Fruit fly (Drosophila melanogaster) whole organism, embryonic: ENCODE measurements around the gene faf.
A peak's percentile ranks its signal among the peaks of the same experiment; 100 is the strongest.

ENCODE experiments used
- Antp ChIP-seq: fragments of 200-800 bp; sonication (Bioruptor generic); optimal IDR thresholded peaks from 3 replicates; lab custom pipeline; 2016; ENCODE audit warnings: missing biosample characterization, missing genetic modification characterization
- CG13775 ChIP-seq: fragments of 200-800 bp; sonication (Bioruptor generic); optimal IDR thresholded peaks from 3 replicates; lab custom pipeline; 2017; ENCODE audit warnings: missing biosample characterization, mild to moderate bottlenecking, missing genetic modification characterization
- CG14710 ChIP-seq: fragments of 200-800 bp; sonication (Bioruptor generic); optimal IDR thresholded peaks from 3 replicates; lab custom pipeline; 2019; ENCODE audit warnings: missing biosample characterization, mild to moderate bottlenecking, missing genetic modification characterization, moderate library complexity
- CG15514 ChIP-seq: fragments of 200-800 bp; sonication (Bioruptor generic); optimal IDR thresholded peaks from 3 replicates; lab custom pipeline; 2017; ENCODE audit warnings: missing biosample characterization, missing genetic modification characterization, mild to moderate bottlenecking, moderate library complexity, missing genetic modification reagents
- CG1647 ChIP-seq: fragments of 200-800 bp; sonication (Bioruptor generic); optimal IDR thresholded peaks from 3 replicates; lab custom pipeline; 2016; ENCODE audit warnings: missing biosample characterization, missing genetic modification characterization
- CG32532 ChIP-seq: fragments of 200-800 bp; sonication (Bioruptor generic); IDR thresholded peaks from 2 replicates; pipeline ENCODE4 v1.3.6; 2022; ENCODE audit warnings: missing biosample characterization, missing genetic modification characterization
- CG32767 ChIP-seq: fragments of 200-800 bp; sonication (Bioruptor generic); IDR thresholded peaks from 2 replicates; pipeline ENCODE4 v1.3.6; 2022; ENCODE audit warnings: missing biosample characterization, missing genetic modification characterization
- CG33557 ChIP-seq: fragments of 200-800 bp; sonication (Bioruptor generic); optimal IDR thresholded peaks from 2 replicates; lab custom pipeline; 2019; ENCODE audit warnings: missing biosample characterization, mild to moderate bottlenecking, missing genetic modification characterization, moderate library complexity
- CG3726 ChIP-seq: fragments of 200-800 bp; sonication (Bioruptor generic); IDR thresholded peaks from 3 replicates; pipeline ENCODE4, ENCODE4 v1.3.6; 2022; ENCODE audit warnings: missing biosample characterization, missing genetic modification characterization
- CG3995 ChIP-seq: fragments of 200-800 bp; sonication (Bioruptor generic); optimal IDR thresholded peaks from 3 replicates; lab custom pipeline; 2016; ENCODE audit warnings: missing biosample characterization, missing genetic modification characterization
- CG6272 ChIP-seq: fragments of 200-800 bp; sonication (Bioruptor generic); IDR thresholded peaks from 2 replicates; pipeline ENCODE4 v1.3.6; 2022; ENCODE audit warnings: missing biosample characterization, missing genetic modification characterization
- CG7987 ChIP-seq: fragments of 200-800 bp; sonication (Bioruptor generic); optimal IDR thresholded peaks from 2 replicates; lab custom pipeline; 2018; ENCODE audit warnings: missing biosample characterization, mild to moderate bottlenecking, missing genetic modification characterization, moderate library complexity
- CG8388 ChIP-seq: fragments of 200-800 bp; sonication (Bioruptor generic); optimal IDR thresholded peaks from 2 replicates; lab custom pipeline; 2019; ENCODE audit warnings: missing biosample characterization, mild to moderate bottlenecking, missing genetic modification characterization, moderate library complexity
- CG9609 ChIP-seq: fragments of 200-800 bp; sonication (Bioruptor generic); optimal IDR thresholded peaks from 3 replicates; lab custom pipeline; 2016; ENCODE audit warnings: missing biosample characterization, missing genetic modification characterization
- Dll ChIP-seq: fragments of 200-800 bp; sonication (Bioruptor generic); IDR thresholded peaks from 4 replicates; pipeline ENCODE4 v1.3.6; 2022; ENCODE audit warnings: missing biosample characterization, missing genetic modification characterization; ENCODE audit not compliant: partially characterized antibody
- Doc3 ChIP-seq: fragments of 200-800 bp; sonication (Bioruptor generic); IDR thresholded peaks from 3 replicates; pipeline ENCODE4 v1.3.6; 2022; ENCODE audit warnings: missing biosample characterization, missing genetic modification characterization; ENCODE audit not compliant: partially characterized antibody
- Gug ChIP-seq: fragments of 200-800 bp; sonication (Bioruptor generic); IDR thresholded peaks from 4 replicates; pipeline ENCODE4 v1.3.6; 2022; ENCODE audit warnings: missing biosample characterization, missing genetic modification characterization
- H15 ChIP-seq: fragments of 200-800 bp; sonication (Bioruptor generic); IDR thresholded peaks from 3 replicates; pipeline ENCODE4 v1.3.6; 2022; ENCODE audit warnings: missing biosample characterization, missing genetic modification characterization
- HLH3B ChIP-seq: fragments of 200-800 bp; sonication (Bioruptor generic); IDR thresholded peaks from 2 replicates; pipeline ENCODE4 v1.3.6; 2022; ENCODE audit warnings: missing biosample characterization, missing genetic modification characterization
- HmgZ ChIP-seq: fragments of 200-800 bp; sonication (Bioruptor generic); optimal IDR thresholded peaks from 2 replicates; lab custom pipeline; 2018; ENCODE audit warnings: missing biosample characterization, mild to moderate bottlenecking, missing genetic modification characterization
- Hsf ChIP-seq: fragments of 200-800 bp; sonication (Bioruptor generic); optimal IDR thresholded peaks from 3 replicates; lab custom pipeline; 2016; ENCODE audit warnings: missing biosample characterization, missing genetic modification characterization
- MBD-R2 ChIP-seq: fragments of 200-800 bp; sonication (Bioruptor generic); IDR thresholded peaks from 2 replicates; pipeline ENCODE4 v1.3.6; 2022; ENCODE audit warnings: missing biosample characterization, missing genetic modification characterization
- MESR4 ChIP-seq: fragments of 200-800 bp; sonication (Bioruptor generic); optimal IDR thresholded peaks from 2 replicates; lab custom pipeline; 2018; ENCODE audit warnings: missing biosample characterization, mild to moderate bottlenecking, missing genetic modification characterization, moderate library complexity
- Mad ChIP-seq: fragments of 200-800 bp; sonication (Bioruptor generic); optimal IDR thresholded peaks from 2 replicates; lab custom pipeline; 2016; ENCODE audit warnings: missing biosample characterization, missing genetic modification characterization
- Ptx1 ChIP-seq: fragments of 200-800 bp; sonication (Bioruptor generic); IDR thresholded peaks from 2 replicates; pipeline ENCODE4 v1.3.6; 2022; ENCODE audit warnings: missing biosample characterization, missing genetic modification characterization
- Sry-δ ChIP-seq: fragments of 200-800 bp; sonication (Bioruptor generic); optimal IDR thresholded peaks from 2 replicates; lab custom pipeline; 2016; ENCODE audit warnings: missing biosample characterization, missing genetic modification characterization
- Tbp ChIP-seq: fragments of >200 bp; optimal IDR thresholded peaks from 2 replicates; lab custom pipeline; 2018; ENCODE audit warnings: missing biosample characterization, missing genetic modification characterization
- Xrp1 ChIP-seq: fragments of 200-800 bp; sonication (Bioruptor generic); IDR thresholded peaks from 2 replicates; pipeline ENCODE4 v1.3.6; 2022; ENCODE audit warnings: missing biosample characterization, missing genetic modification characterization
- ash1 ChIP-seq: fragments of 200-800 bp; sonication (Bioruptor generic); optimal IDR thresholded peaks from 2 replicates; lab custom pipeline; 2018; ENCODE audit warnings: missing biosample characterization, mild to moderate bottlenecking, missing genetic modification characterization
- bab2 ChIP-seq: fragments of 200-800 bp; sonication (Bioruptor generic); optimal IDR thresholded peaks from 2 replicates; lab custom pipeline; 2016; ENCODE audit warnings: missing biosample characterization, missing genetic modification characterization
- bsh ChIP-seq, 2 experiments: fragments of 200-800 bp; sonication (Bioruptor generic); optimal IDR thresholded peaks; 2 replicates each; lab custom pipeline; 2017 to 2018; ENCODE audit warnings: mild to moderate bottlenecking in 2 of 2, missing biosample characterization in 2 of 2, missing genetic modification characterization in 2 of 2, moderate library complexity in 1 of 2
- ci ChIP-seq: fragments of 200-800 bp; sonication (Bioruptor generic); IDR thresholded peaks from 3 replicates; pipeline ENCODE4 v1.3.6; 2022; ENCODE audit warnings: missing biosample characterization, missing genetic modification characterization
- fd102C ChIP-seq: fragments of 200-800 bp; sonication (Bioruptor generic); optimal IDR thresholded peaks from 2 replicates; lab custom pipeline; 2018; ENCODE audit warnings: missing biosample characterization, mild to moderate bottlenecking, missing genetic modification characterization, moderate library complexity
- gfzf ChIP-seq: fragments of 200-800 bp; sonication (Bioruptor generic); optimal IDR thresholded peaks from 2 replicates; lab custom pipeline; 2016; ENCODE audit warnings: missing biosample characterization, mild to moderate bottlenecking, missing genetic modification characterization, moderate library complexity
- grn ChIP-seq: fragments of 200-800 bp; sonication (Bioruptor generic); optimal IDR thresholded peaks from 3 replicates; lab custom pipeline; 2017; ENCODE audit warnings: missing biosample characterization, missing genetic modification characterization
- her ChIP-seq: fragments of 200-800 bp; sonication (Bioruptor generic); optimal IDR thresholded peaks from 2 replicates; lab custom pipeline; 2016; ENCODE audit warnings: missing biosample characterization, missing genetic modification characterization
- ind ChIP-seq: fragments of 200-800 bp; sonication (Bioruptor generic); optimal IDR thresholded peaks from 3 replicates; lab custom pipeline; 2016; ENCODE audit warnings: missing biosample characterization, missing genetic modification characterization
- nmo ChIP-seq: fragments of 200-800 bp; sonication (Bioruptor generic); optimal IDR thresholded peaks from 2 replicates; lab custom pipeline; 2018; ENCODE audit warnings: missing biosample characterization, mild to moderate bottlenecking, missing genetic modification characterization, moderate library complexity
- pan ChIP-seq, 4 experiments: fragments of >200 bp in 3 of 4; fragments of 200-800 bp in 1 of 4; sonication (Bioruptor generic) in 1 of 4; optimal IDR thresholded peaks in 3 of 4; IDR thresholded peaks in 1 of 4; 2 replicates each; pipeline versions ENCODE4 v1.3.6 to Lab custom; 2017 to 2022; ENCODE audit warnings: missing biosample characterization in 2 of 4, missing genetic modification characterization in 2 of 4, mixed read lengths in 1 of 4
- pb ChIP-seq: fragments of 200-800 bp; sonication (Bioruptor generic); optimal IDR thresholded peaks from 3 replicates; lab custom pipeline; 2016; ENCODE audit warnings: missing biosample characterization, missing genetic modification characterization
- ranshi ChIP-seq: fragments of 200-800 bp; sonication (Bioruptor generic); IDR thresholded peaks from 2 replicates; pipeline ENCODE4 v1.3.6; 2022; ENCODE audit warnings: missing biosample characterization, missing genetic modification characterization
- schlank ChIP-seq: fragments of 200-800 bp; sonication (Bioruptor generic); optimal IDR thresholded peaks from 2 replicates; lab custom pipeline; 2018; ENCODE audit warnings: missing biosample characterization, mild to moderate bottlenecking, missing genetic modification characterization
- sens ChIP-seq: fragments of 200-800 bp; sonication (Bioruptor generic); peaks from one replicate; lab custom pipeline; 2016; ENCODE audit warnings: missing biosample characterization, missing genetic modification characterization
- shn ChIP-seq: fragments of 200-800 bp; sonication (Bioruptor generic); optimal IDR thresholded peaks from 3 replicates; lab custom pipeline; 2016; ENCODE audit warnings: missing biosample characterization, missing genetic modification characterization
- so ChIP-seq: fragments of 200-800 bp; sonication (Bioruptor generic); IDR thresholded peaks from 3 replicates; pipeline ENCODE4 v1.3.6; 2022; ENCODE audit warnings: missing biosample characterization, missing genetic modification characterization
- vnd ChIP-seq: fragments of 200-800 bp; sonication (Bioruptor generic); IDR thresholded peaks from 3 replicates; pipeline ENCODE4 v1.3.6; 2022; ENCODE audit warnings: missing biosample characterization, missing genetic modification characterization; ENCODE audit not compliant: partially characterized antibody
- wdn ChIP-seq: fragments of 200-800 bp; sonication (Bioruptor generic); IDR thresholded peaks from 2 replicates; pipeline ENCODE4 v1.3.6; 2022; ENCODE audit warnings: missing biosample characterization, missing genetic modification characterization
- zfh1 ChIP-seq: fragments of 200-800 bp; sonication (Bioruptor generic); IDR thresholded peaks from 3 replicates; pipeline ENCODE4 v1.3.6; 2022; ENCODE audit warnings: missing biosample characterization, missing genetic modification characterization

faf gene

DNA sequence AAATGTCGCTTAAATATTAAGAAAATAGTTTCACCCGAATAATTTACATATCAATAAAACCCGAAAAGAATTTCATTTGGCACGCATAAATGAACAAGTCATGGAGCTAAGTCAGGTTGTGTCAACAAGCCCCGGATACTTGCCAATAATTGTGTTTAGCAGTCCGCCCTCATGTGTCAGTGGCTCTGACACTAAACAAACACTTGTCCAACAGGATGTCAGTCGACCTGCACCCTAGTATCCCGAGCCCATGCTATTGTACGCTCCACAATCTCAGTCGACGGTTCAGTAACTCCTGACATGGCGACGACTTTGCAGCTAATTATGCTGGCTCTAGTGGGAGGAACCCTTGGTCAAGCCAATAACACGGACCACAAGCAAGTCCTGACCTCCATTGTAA lies 23.8 kb downstream of the faf start, which contains the start of gene Ir100a (continued):
- TF ChIP-seq Dll (GFP tag; lab: Robert Waterston, UW) = no peak
- TF ChIP-seq CG6272 (GFP tag; lab: Robert Waterston, UW) = no peak
- TF ChIP-seq gfzf (GFP tag; lab: Kevin White, UChicago) = no peak
- TF ChIP-seq Tbp (GFP tag; lab: Kevin White, UChicago) = no peak
- no peak for TF ChIP-seq ash1 (GFP tag; lab: Kevin White, UChicago)
- TF ChIP-seq CG3726 (GFP tag; lab: Robert Waterston, UW) = no peak
- TF ChIP-seq pb = no peak
- no peak for TF ChIP-seq wdn (GFP tag; lab: Robert Waterston, UW)

DNA sequence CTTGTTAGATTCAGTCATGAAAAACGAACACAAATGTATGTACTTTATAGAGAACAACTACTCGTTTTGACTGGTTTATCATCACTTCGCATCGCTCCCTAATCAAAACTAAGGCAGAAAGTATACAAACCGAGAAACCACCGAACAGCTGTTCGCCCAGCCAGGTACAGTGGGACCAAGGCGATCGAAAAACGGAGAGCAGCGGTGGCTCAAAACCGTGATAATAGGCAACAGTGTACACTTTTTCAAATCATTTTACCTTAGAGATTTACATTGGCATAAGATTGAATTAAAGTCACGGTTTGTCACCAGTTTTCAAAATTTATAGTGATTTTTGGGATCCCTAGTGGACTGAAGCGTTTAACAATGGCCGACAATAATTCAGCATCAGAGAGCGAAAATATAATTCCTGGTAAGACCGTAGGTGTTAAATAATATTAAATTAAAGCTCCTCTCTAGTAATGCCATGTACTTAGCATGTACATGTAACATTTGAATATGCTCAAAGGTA lies 28.5 kb downstream of the faf start, which contains the start of the genes CG42233 and CG1971:
TSS of gene CG42233 (minus strand) at position 51 of the 511 bp plus-strand sequence.
TSS of gene CG1971 (plus strand) at position 241 of the 511 bp plus-strand sequence.
- TF ChIP-seq CG33557 (GFP tag; lab: Kevin White, UChicago) (peak; percentile 21), Gug (GFP tag; lab: Robert Waterston, UW) (peak; percentile 68), CG13775 (GFP tag; lab: Kevin White, UChicago) (peak; percentile 26), CG3995 (GFP tag; lab: Kevin White, UChicago) (peak; percentile 87), HLH3B (GFP tag; lab: Robert Waterston, UW) (0 out of 2 replicates have a peak, but pooled peaks have one; percentile 8), CG9609 (GFP tag; lab: Kevin White, UChicago) (no peak), bsh (GFP tag; optimal IDR thresholded peaks at IDR 0.05; lab: Kevin White, UChicago) (no peak), so (GFP tag; lab: Robert Waterston, UW) (no peak), ind (GFP tag; lab: Kevin White, UChicago) (peak; percentile 30), ranshi (GFP tag; lab: Robert Waterston, UW) (0 out of 2 replicates have a peak, but pooled peaks have one; percentile 47), zfh1 (GFP tag; lab: Robert Waterston, UW) (0 out of 3 replicates have a peak, but pooled peaks have one; percentile 29), ci (peak; percentile 64; the same call in 2 of the 3 replicates), sens (GFP tag; lab: Kevin White, UChicago) (peak; percentile 92), H15 (0 out of 3 replicates have a peak, but pooled peaks have one; percentile 22), CG8388 (GFP tag; lab: Kevin White, UChicago) (peak; percentile 34), shn (GFP tag; lab: Kevin White, UChicago) (peak; percentile 28), CG15514 (peak; percentile 37), CG32767 (GFP tag; lab: Robert Waterston, UW) (0 out of 2 replicates have a peak, but pooled peaks have one; percentile 35), HmgZ (tag; lab: Kevin White, UChicago) (peak; percentile 3), Sry-δ (GFP tag; lab: Kevin White, UChicago) (peak; percentile 30), bab2 (peak; percentile 21), CG7987 (no peak), MESR4 (GFP tag; lab: Kevin White, UChicago) (peak; percentile 19), schlank (no peak), pan (optimal IDR thresholded peaks at IDR 0.05; lab: Kevin White, UChicago) (no peak), pan (GFP tag; optimal IDR thresholded peaks at IDR 0.05 in 1 of 2, IDR thresholded peaks at IDR 0.05 in 1 of 2) (peak in 1 of 2 experiments; percentile 44), Ptx1 (GFP tag; lab: Robert Waterston, UW) (peak; percentile 53), CG14710 (tag; lab: Kevin White, UChicago) (peak; percentile 49), Hsf (GFP tag; lab: Kevin White, UChicago) (peak; percentile 46), nmo (GFP tag; lab: Kevin White, UChicago) (peak; percentile 41), CG1647 (peak; percentile 12), grn (GFP tag; lab: Kevin White, UChicago) (peak; percentile 44), Xrp1 (GFP tag; lab: Robert Waterston, UW) (peak; percentile 42; the same call in 1 of the 2 replicates), CG32532 (peak; percentile 34; the same call in 1 of the 2 replicates), fd102C (GFP tag; lab: Kevin White, UChicago) (no peak), her (GFP tag; lab: Kevin White, UChicago) (peak; percentile 25), Doc3 (GFP tag; lab: Robert Waterston, UW) (0 out of 3 replicates have a peak, but pooled peaks have one; percentile 21), vnd (GFP tag; lab: Robert Waterston, UW) (peak; percentile 41; the same call in 1 of the 3 replicates), Mad (GFP tag; lab: Kevin White, UChicago) (peak; percentile 22), Antp (GFP tag; lab: Kevin White, UChicago) (peak; percentile 40), MBD-R2 (GFP tag; lab: Robert Waterston, UW) (peak; percentile 48)
